Worm (Caenorhabditis elegans): Measurements from ENCODE around the gene srh-170.

DNA sequence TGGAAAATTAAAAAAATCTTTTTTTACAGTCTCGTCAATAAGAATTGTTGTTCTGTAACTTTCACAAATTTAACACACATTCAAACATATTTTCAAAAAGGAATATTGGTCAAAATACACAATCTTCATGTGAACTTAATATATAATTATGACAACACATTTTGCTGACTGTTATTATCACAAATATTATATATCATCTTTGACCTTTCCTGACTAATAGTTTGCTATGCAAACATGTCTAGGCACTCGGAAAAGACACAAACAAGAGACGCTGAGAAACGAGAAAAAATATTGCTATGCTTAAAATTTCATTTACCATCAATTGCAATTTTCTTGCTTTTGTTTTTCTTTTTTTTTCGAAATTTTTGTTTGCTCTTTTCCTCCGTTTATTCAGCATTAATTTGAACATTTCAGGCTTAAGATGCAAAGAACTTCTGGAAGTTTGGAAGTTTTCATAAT, 13.2 kb upstream of the srh-170 start, which contains the start of gene fbxa-135:
- TF ChIP-seq F13C5.2 (tag; optimal IDR thresholded peaks at IDR 0.05) (no peak), B0310.2 (tag; optimal IDR thresholded peaks at IDR 0.05) (no peak), tra-4 (tag; optimal IDR thresholded peaks at IDR 0.05) (no peak), ama-1 (optimal IDR thresholded peaks at IDR 0.05) (no peak), tbx-11 (GFP tag; IDR thresholded peaks at IDR 0.05) (no peak), aly-1 (tag; optimal IDR thresholded peaks at IDR 0.05) (no peak), flt-1 (GFP tag; IDR thresholded peaks at IDR 0.05) (no peak), ceh-13 (GFP tag; optimal IDR thresholded peaks at IDR 0.05) (no peak), scrt-1 (GFP tag; IDR thresholded peaks at IDR 0.05) (no peak), ceh-36 (tag; optimal IDR thresholded peaks at IDR 0.05) (no peak)

All from whole organism, early embryonic.